Fruit fly (Drosophila melanogaster) whole organism, embryonic: ENCODE results near the gene CG14853.
A peak's percentile ranks its signal among the peaks of the same experiment; 100 is the strongest.

Experiments used
- Ada2b ChIP-seq: fragments of 200-800 bp; sonication (Bioruptor generic); IDR thresholded peaks from 2 replicates; pipeline ENCODE4 v1.3.6; 2022; ENCODE audit warnings: missing biosample characterization, missing genetic modification characterization
- Atf3 ChIP-seq: fragments of 200-800 bp; sonication (Bioruptor generic); optimal IDR thresholded peaks from 3 replicates; lab custom pipeline; 2016; ENCODE audit warnings: missing biosample characterization, missing genetic modification characterization
- CG10979 ChIP-seq: fragments of 200-800 bp; sonication (Bioruptor generic); optimal IDR thresholded peaks from 2 replicates; lab custom pipeline; 2018; ENCODE audit warnings: missing biosample characterization, mild to moderate bottlenecking, missing genetic modification characterization, moderate library complexity
- CG12219 ChIP-seq: fragments of 200-800 bp; sonication (Bioruptor generic); optimal IDR thresholded peaks from 3 replicates; lab custom pipeline; 2018; ENCODE audit warnings: missing biosample characterization, mild to moderate bottlenecking, missing genetic modification characterization
- CG12744 ChIP-seq: fragments of 200-800 bp; sonication (Bioruptor generic); optimal IDR thresholded peaks from 2 replicates; lab custom pipeline; 2016; ENCODE audit warnings: missing biosample characterization, missing genetic modification characterization
- CG15479 ChIP-seq: fragments of 200-800 bp; sonication (Bioruptor generic); optimal IDR thresholded peaks from 3 replicates; lab custom pipeline; 2019; ENCODE audit warnings: missing biosample characterization, mild to moderate bottlenecking, missing genetic modification characterization, moderate library complexity
- CG16813 ChIP-seq: fragments of 200-800 bp; sonication (Bioruptor generic); IDR thresholded peaks from 3 replicates; pipeline ENCODE4 v1.3.6; 2022; ENCODE audit warnings: missing biosample characterization, missing genetic modification characterization; ENCODE audit not compliant: partially characterized antibody
- CG17359 ChIP-seq: fragments of 200-800 bp; sonication (Bioruptor generic); optimal IDR thresholded peaks from 3 replicates; lab custom pipeline; 2018; ENCODE audit warnings: missing biosample characterization, mild to moderate bottlenecking, missing genetic modification characterization, moderate library complexity
- CG17912 ChIP-seq: fragments of 200-800 bp; sonication (Bioruptor generic); optimal IDR thresholded peaks from 2 replicates; lab custom pipeline; 2018; ENCODE audit warnings: missing biosample characterization, mild to moderate bottlenecking, missing genetic modification characterization
- CG18764 ChIP-seq: fragments of 200-800 bp; sonication (Bioruptor generic); optimal IDR thresholded peaks from 3 replicates; lab custom pipeline; 2016; ENCODE audit warnings: missing biosample characterization, missing genetic modification characterization
- CG2129 ChIP-seq: fragments of 200-800 bp; sonication (Bioruptor generic); IDR thresholded peaks from 2 replicates; pipeline ENCODE4 v1.3.6; 2022; ENCODE audit warnings: missing biosample characterization, missing genetic modification characterization; ENCODE audit not compliant: partially characterized antibody
- CG4360 ChIP-seq: fragments of 200-800 bp; sonication (Bioruptor generic); IDR thresholded peaks from 2 replicates; pipeline ENCODE4 v1.3.6; 2022; ENCODE audit warnings: missing biosample characterization, missing genetic modification characterization
- CG6765 ChIP-seq: fragments of 200-800 bp; sonication (Bioruptor generic); optimal IDR thresholded peaks from 3 replicates; lab custom pipeline; 2017; ENCODE audit warnings: missing biosample characterization, mild to moderate bottlenecking, missing genetic modification characterization
- CG6813 ChIP-seq: fragments of 200-800 bp; sonication (Bioruptor generic); optimal IDR thresholded peaks from 2 replicates; lab custom pipeline; 2017; ENCODE audit warnings: missing biosample characterization, missing genetic modification characterization, mild to moderate bottlenecking, moderate library complexity, missing genetic modification reagents
- CG8944 ChIP-seq: fragments of 200-800 bp; sonication (Bioruptor generic); optimal IDR thresholded peaks from 3 replicates; lab custom pipeline; 2016; ENCODE audit warnings: missing biosample characterization, missing genetic modification characterization
- CG9215 ChIP-seq: fragments of 200-800 bp; sonication (Bioruptor generic); IDR thresholded peaks from 2 replicates; pipeline ENCODE4 v1.3.6; 2022; ENCODE audit warnings: missing biosample characterization, missing genetic modification characterization
- Camta ChIP-seq: fragments of 200-800 bp; sonication (Bioruptor generic); optimal IDR thresholded peaks from 2 replicates; lab custom pipeline; 2016; ENCODE audit warnings: missing biosample characterization, missing genetic modification characterization
- Deaf1 ChIP-seq: fragments of 200-800 bp; optimal IDR thresholded peaks from 3 replicates; lab custom pipeline; 2019; ENCODE audit warnings: missing biosample characterization, mild to moderate bottlenecking, missing genetic modification characterization, moderate library complexity
- E2f1 ChIP-seq: fragments of 200-800 bp; sonication (Bioruptor generic); IDR thresholded peaks from 2 replicates; pipeline ENCODE4 v1.3.6; 2022; ENCODE audit warnings: missing biosample characterization, missing genetic modification characterization
- Elba2 ChIP-seq: fragments of 200-800 bp; sonication (Bioruptor generic); optimal IDR thresholded peaks from 3 replicates; lab custom pipeline; 2016; ENCODE audit warnings: missing biosample characterization, missing genetic modification characterization
- GATAe ChIP-seq: fragments of 200-800 bp; sonication (Bioruptor generic); conservative IDR thresholded peaks from 2 replicates; pipeline ENCODE4 v1.3.6; 2022; ENCODE audit warnings: missing biosample characterization, missing genetic modification characterization
- H2.0 ChIP-seq: fragments of 200-800 bp; sonication (Bioruptor generic); IDR thresholded peaks from 2 replicates; pipeline ENCODE4 v1.3.6; 2022; ENCODE audit warnings: missing biosample characterization, missing genetic modification characterization
- HLH4C ChIP-seq: fragments of 200-800 bp; sonication (Bioruptor generic); IDR thresholded peaks from 3 replicates; pipeline ENCODE4 v1.3.6; 2022; ENCODE audit warnings: missing biosample characterization, missing genetic modification characterization; ENCODE audit not compliant: partially characterized antibody
- Hr3 ChIP-seq: fragments of 200-800 bp; sonication (Bioruptor generic); optimal IDR thresholded peaks from 3 replicates; lab custom pipeline; 2016; ENCODE audit warnings: missing biosample characterization, missing genetic modification characterization
- Kr ChIP-seq: fragments of 200-800 bp; sonication (Bioruptor generic); optimal IDR thresholded peaks from 2 replicates; lab custom pipeline; 2017; ENCODE audit warnings: missing biosample characterization, mild to moderate bottlenecking, missing genetic modification characterization
- Lhr ChIP-seq: fragments of 200-800 bp; sonication (Bioruptor generic); optimal IDR thresholded peaks from 3 replicates; lab custom pipeline; 2017; ENCODE audit warnings: mild to moderate bottlenecking, missing biosample characterization, missing genetic modification reagents, missing genetic modification characterization
- Lpt ChIP-seq: fragments of >200 bp; optimal IDR thresholded peaks from 2 replicates; lab custom pipeline; 2018; ENCODE audit warnings: missing biosample characterization, missing genetic modification characterization
- MESR4 ChIP-seq: fragments of 200-800 bp; sonication (Bioruptor generic); optimal IDR thresholded peaks from 2 replicates; lab custom pipeline; 2018; ENCODE audit warnings: missing biosample characterization, mild to moderate bottlenecking, missing genetic modification characterization, moderate library complexity
- NFAT ChIP-seq: fragments of 200-800 bp; sonication (Bioruptor generic); IDR thresholded peaks from 2 replicates; pipeline ENCODE4 v1.3.6; 2022; ENCODE audit warnings: missing biosample characterization, missing genetic modification characterization
- Scr ChIP-seq: fragments of 200-800 bp; sonication (Bioruptor generic); IDR thresholded peaks from 2 replicates; pipeline ENCODE4 v1.3.6; 2022; ENCODE audit warnings: missing biosample characterization, missing genetic modification characterization; ENCODE audit not compliant: partially characterized antibody
- ap ChIP-seq: fragments of 200-800 bp; sonication (Bioruptor generic); IDR thresholded peaks from 2 replicates; pipeline ENCODE4 v1.3.6; 2022; ENCODE audit warnings: missing biosample characterization, missing genetic modification characterization
- btn ChIP-seq: fragments of 200-800 bp; sonication (Bioruptor generic); optimal IDR thresholded peaks from 2 replicates; lab custom pipeline; 2016; ENCODE audit warnings: missing biosample characterization, missing genetic modification characterization
- dati ChIP-seq: fragments of 200-800 bp; sonication (Bioruptor generic); IDR thresholded peaks from 2 replicates; pipeline ENCODE4 v1.3.6; 2022; ENCODE audit warnings: missing biosample characterization, missing genetic modification characterization
- eve ChIP-seq, 2 experiments: fragments of >200 bp; optimal IDR thresholded peaks; 2 replicates each; lab custom pipeline; 2017; ENCODE audit warnings: missing biosample characterization in 2 of 2, missing genetic modification characterization in 2 of 2
- gce ChIP-seq: fragments of 200-800 bp; sonication (Bioruptor generic); IDR thresholded peaks from 3 replicates; pipeline ENCODE4 v1.3.6; 2022; ENCODE audit warnings: missing biosample characterization, missing genetic modification characterization
- gro ChIP-seq: fragments of 200-800 bp; sonication (Bioruptor generic); optimal IDR thresholded peaks from 2 replicates; lab custom pipeline; 2016; ENCODE audit warnings: missing biosample characterization, missing genetic modification characterization
- kah ChIP-seq: fragments of 200-800 bp; sonication (Bioruptor generic); optimal IDR thresholded peaks from 2 replicates; lab custom pipeline; 2018; ENCODE audit warnings: missing biosample characterization, mild to moderate bottlenecking, missing genetic modification characterization
- lmd ChIP-seq: fragments of 200-800 bp; sonication (Bioruptor generic); IDR thresholded peaks from 2 replicates; pipeline ENCODE4 v1.3.6; 2022; ENCODE audit warnings: missing biosample characterization, missing genetic modification characterization
- lov ChIP-seq, 2 experiments: fragments of 200-800 bp in 1 of 2; fragments of >200 bp in 1 of 2; sonication (Bioruptor generic) in 1 of 2; IDR thresholded peaks in 1 of 2; optimal IDR thresholded peaks in 1 of 2; 2 replicates in 1 of 2; 3 replicates in 1 of 2; pipeline versions ENCODE4 v1.3.6 to Lab custom; 2017 to 2022; ENCODE audit warnings: missing biosample characterization in 1 of 2, missing genetic modification characterization in 1 of 2
- luna ChIP-seq: fragments of 200-800 bp; sonication (Bioruptor generic); optimal IDR thresholded peaks from 2 replicates; lab custom pipeline; 2016; ENCODE audit warnings: missing biosample characterization, missing genetic modification characterization
- mam ChIP-seq: fragments of 200-800 bp; sonication (Bioruptor generic); optimal IDR thresholded peaks from 3 replicates; lab custom pipeline; 2016; ENCODE audit warnings: missing biosample characterization, missing genetic modification characterization
- nmo ChIP-seq: fragments of 200-800 bp; sonication (Bioruptor generic); optimal IDR thresholded peaks from 2 replicates; lab custom pipeline; 2018; ENCODE audit warnings: missing biosample characterization, mild to moderate bottlenecking, missing genetic modification characterization, moderate library complexity
- pb ChIP-seq: fragments of 200-800 bp; sonication (Bioruptor generic); optimal IDR thresholded peaks from 3 replicates; lab custom pipeline; 2016; ENCODE audit warnings: missing biosample characterization, missing genetic modification characterization
- sens ChIP-seq: fragments of 200-800 bp; sonication (Bioruptor generic); peaks from one replicate; lab custom pipeline; 2016; ENCODE audit warnings: missing biosample characterization, missing genetic modification characterization
- slbo ChIP-seq: fragments of 200-800 bp; sonication (Bioruptor generic); IDR thresholded peaks from 2 replicates; pipeline ENCODE4 v1.3.6; 2022; ENCODE audit warnings: missing biosample characterization, missing genetic modification characterization
- ssp ChIP-seq: fragments of 200-800 bp; sonication (Bioruptor generic); IDR thresholded peaks from 2 replicates; pipeline ENCODE4 v1.3.6; 2022; ENCODE audit warnings: missing biosample characterization, missing genetic modification characterization
- tna ChIP-seq: fragments of 200-800 bp; sonication (Bioruptor generic); IDR thresholded peaks from 2 replicates; pipeline ENCODE4 v1.3.6; 2022; ENCODE audit warnings: missing biosample characterization, missing genetic modification characterization; ENCODE audit not compliant: partially characterized antibody
- tx ChIP-seq: fragments of 200-800 bp; sonication (Bioruptor generic); optimal IDR thresholded peaks from 2 replicates; lab custom pipeline; 2016; ENCODE audit warnings: missing biosample characterization, missing genetic modification characterization

The CG14853 gene

DNA sequence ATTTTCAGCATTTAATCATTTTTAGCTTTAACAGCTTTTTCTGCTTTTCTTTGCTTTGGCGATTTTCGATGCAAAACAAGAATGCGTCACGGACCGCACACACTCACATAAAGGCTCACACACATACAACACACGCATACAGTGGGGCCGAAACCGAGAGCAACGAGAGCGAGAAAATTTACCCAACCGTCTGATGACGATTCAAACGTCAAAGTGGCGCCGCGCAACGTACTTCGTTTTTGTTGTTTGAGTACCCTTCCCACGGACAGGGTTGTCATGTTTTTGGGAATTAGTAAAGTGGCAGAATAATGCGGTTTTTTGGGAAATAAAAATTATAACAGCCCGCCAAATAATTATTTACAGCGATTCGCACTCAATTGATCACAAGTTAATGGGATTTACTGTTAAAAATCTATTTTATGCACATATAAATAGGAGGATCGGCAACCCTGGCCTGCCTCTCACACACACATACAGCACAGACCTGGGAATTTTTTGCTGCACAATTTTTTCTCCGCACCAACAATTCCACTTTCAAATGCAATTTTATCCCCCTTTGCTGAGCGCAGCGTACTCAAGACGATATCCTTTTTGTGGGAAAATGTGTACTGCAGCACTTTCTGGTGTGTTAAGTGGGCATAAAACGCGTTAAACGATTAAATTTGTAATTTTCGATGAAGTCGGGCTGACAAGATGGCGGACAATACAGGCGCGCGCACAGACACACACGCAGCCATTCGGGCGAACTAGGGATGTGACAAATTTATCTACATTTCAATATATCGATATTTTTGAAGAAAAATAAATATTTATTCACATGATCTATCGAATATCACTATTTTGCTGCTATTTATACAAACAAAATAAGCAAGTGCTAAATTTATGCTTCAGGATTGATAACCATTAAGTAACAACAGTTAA lies 45.8 kb downstream of the CG14853 start (continued):
- TF ChIP-seq sens, result peak; percentile 99
- TF ChIP-seq CG17912 (GFP tag; lab: Kevin White, UChicago), result peak; percentile 80
- peak; percentile 86 for TF ChIP-seq gce (GFP tag; lab: Robert Waterston, UW)
- TF ChIP-seq CG12219, result peak; percentile 93
- peak; percentile 87 for TF ChIP-seq ap (GFP tag; lab: Robert Waterston, UW)
- peak; percentile 78 for TF ChIP-seq tx
- peak; percentile 87 for TF ChIP-seq Hr3
- peak; percentile 97 for TF ChIP-seq MESR4 (GFP tag; lab: Kevin White, UChicago)
- peak; percentile 62 for TF ChIP-seq Kr (GFP tag; lab: Kevin White, UChicago)
- TF ChIP-seq CG6765 (GFP tag; lab: Kevin White, UChicago), result peak; percentile 94
- peak; percentile 81 for TF ChIP-seq CG9215
- TF ChIP-seq CG2129 (GFP tag; lab: Robert Waterston, UW), result peak; percentile 27; the same call in 1 of the 2 replicates
- peak; percentile 86 for TF ChIP-seq pb (GFP tag; lab: Kevin White, UChicago)
- TF ChIP-seq CG12744 (GFP tag; lab: Kevin White, UChicago), result peak; percentile 89
- TF ChIP-seq CG18764, result peak; percentile 81
- TF ChIP-seq mam, result peak; percentile 91
- TF ChIP-seq Scr (GFP tag; lab: Robert Waterston, UW), result peak; percentile 76
- TF ChIP-seq lov (optimal IDR thresholded peaks at IDR 0.05; lab: Kevin White, UChicago), result no peak
- TF ChIP-seq lov (GFP tag; IDR thresholded peaks at IDR 0.05; lab: Robert Waterston, UW), result peak; percentile 87
- TF ChIP-seq kah (GFP tag; lab: Kevin White, UChicago), result peak; percentile 84
- peak; percentile 91 for TF ChIP-seq CG8944 (GFP tag; lab: Kevin White, UChicago)
- TF ChIP-seq H2.0, result peak; percentile 91
- no peak for TF ChIP-seq Lpt (GFP tag; lab: Kevin White, UChicago)
- TF ChIP-seq GATAe, result no peak; the same call in 1 of the 2 replicates
- TF ChIP-seq Lhr, result peak; percentile 64
- TF ChIP-seq NFAT (GFP tag; lab: Robert Waterston, UW), result peak; percentile 88
- TF ChIP-seq CG6813 (GFP tag; lab: Kevin White, UChicago), result peak; percentile 95
- TF ChIP-seq Elba2, result peak; percentile 33
- TF ChIP-seq Deaf1 (tag; lab: Kevin White, UChicago), result peak; percentile 75
- peak; percentile 93 for TF ChIP-seq nmo (GFP tag; lab: Kevin White, UChicago)
- peak; percentile 91 for TF ChIP-seq lmd (GFP tag; lab: Robert Waterston, UW)
- TF ChIP-seq luna (GFP tag; lab: Kevin White, UChicago), result peak; percentile 85
- no peak for TF ChIP-seq tna (GFP tag; lab: Robert Waterston, UW)
- peak; percentile 55 for TF ChIP-seq CG16813 (GFP tag; lab: Robert Waterston, UW)
- peak; percentile 64 for TF ChIP-seq btn (GFP tag; lab: Kevin White, UChicago)
- TF ChIP-seq CG4360, result peak; percentile 88
- peak; percentile 90 for TF ChIP-seq E2f1 (GFP tag; lab: Robert Waterston, UW)
- TF ChIP-seq eve (GFP tag; optimal IDR thresholded peaks at IDR 0.05; lab: Kevin White, UChicago), result no peak
- peak; percentile 93 for TF ChIP-seq CG15479 (GFP tag; lab: Kevin White, UChicago)
- TF ChIP-seq HLH4C (GFP tag; lab: Robert Waterston, UW), result peak; percentile 49; the same call in 2 of the 3 replicates
- TF ChIP-seq slbo (GFP tag; lab: Robert Waterston, UW), result peak; percentile 94
- TF ChIP-seq Atf3 (GFP tag; lab: Kevin White, UChicago), result peak; percentile 87
- TF ChIP-seq Ada2b (GFP tag; lab: Robert Waterston, UW), result peak; percentile 92
- peak; percentile 84 for TF ChIP-seq ssp (GFP tag; lab: Robert Waterston, UW)
- peak; percentile 93 for TF ChIP-seq CG10979 (tag; lab: Kevin White, UChicago)
- peak; percentile 56; the same call in 1 of the 2 replicates for TF ChIP-seq dati (GFP tag; lab: Robert Waterston, UW)
- TF ChIP-seq Camta (GFP tag; lab: Kevin White, UChicago), result peak; percentile 92
- TF ChIP-seq gro (GFP tag; lab: Kevin White, UChicago), result peak; percentile 94
- peak; percentile 94 for TF ChIP-seq CG17359 (tag; lab: Kevin White, UChicago)
